Worm (Caenorhabditis elegans) whole organism, L2 larva: ENCODE measurements around the gene nstp-8.

ENCODE experiments used
- ama-1 ChIP-seq: fragments of 150-350 bp; optimal IDR thresholded peaks from 2 replicates; lab custom pipeline; 2018; ENCODE audit warnings: inconsistent platforms
- elt-1 ChIP-seq: fragments of 150-350 bp; optimal IDR thresholded peaks from 2 replicates; lab custom pipeline; 2014; ENCODE audit warnings: missing biosample characterization, missing genetic modification characterization
- fos-1 ChIP-seq: fragments of 150-350 bp; optimal IDR thresholded peaks from 2 replicates; lab custom pipeline; 2014; ENCODE audit warnings: missing biosample characterization, missing genetic modification characterization
- mdl-1 ChIP-seq, 2 experiments: fragments of 150-350 bp in 1 of 2; sonication (generic microtip) in 1 of 2; optimal IDR thresholded peaks; 2 replicates each; lab custom pipeline; 2017; ENCODE audit warnings: missing biosample characterization in 2 of 2, missing genetic modification characterization in 2 of 2
- nhr-11 ChIP-seq: fragments of 150-350 bp; optimal IDR thresholded peaks from 2 replicates; lab custom pipeline; 2014; ENCODE audit warnings: missing biosample characterization, missing genetic modification characterization

ce11 chrV:2211936-2212335, 3.5 kb upstream of the nstp-8 start, which contains the start of gene nhr-133:
- TF ChIP-seq nhr-11 (tag; lab: Kevin White, UChicago) (no peak), mdl-1 (tag; optimal IDR thresholded peaks at IDR 0.05; lab: Kevin White, UChicago) (no peak), elt-1 (tag; lab: Kevin White, UChicago) (no peak), ama-1 (lab: Kevin White, UChicago) (no peak), fos-1 (peak; percentile 23)
